Worm (Caenorhabditis elegans) whole organism, midembryonic: Measurements from ENCODE around the gene rpa-1.

Experiments used
- T22C8.4 ChIP-seq: fragments of 200-800 bp; sonication (Bioruptor generic); IDR thresholded peaks from 2 replicates; pipeline ENCODE4 v1.3.6; 2022; ENCODE audit warnings: missing genetic modification characterization, missing compliant biosample characterization
- flt-1 ChIP-seq: fragments of 200-800 bp; sonication (Bioruptor generic); IDR thresholded peaks from 2 replicates; pipeline ENCODE4 v1.3.6; 2022; ENCODE audit warnings: missing genetic modification characterization, missing compliant biosample characterization
- klf-2 ChIP-seq: fragments of 200-800 bp; sonication (Bioruptor generic); conservative IDR thresholded peaks from 2 replicates; pipeline ENCODE4 v1.3.6; 2022; ENCODE audit warnings: missing genetic modification reagents, missing genetic modification characterization, missing compliant biosample characterization
- ref-1 ChIP-seq: fragments of 200-800 bp; sonication (Bioruptor generic); conservative IDR thresholded peaks from 2 replicates; pipeline ENCODE4 v1.3.6; 2022; ENCODE audit warnings: missing genetic modification reagents, missing genetic modification characterization, missing compliant biosample characterization
- tab-1 ChIP-seq: fragments of 200-800 bp; sonication (Bioruptor generic); IDR thresholded peaks from 2 replicates; pipeline ENCODE4 v1.3.6; 2022; ENCODE audit warnings: missing genetic modification characterization, missing compliant biosample characterization
- ztf-23 ChIP-seq: fragments of 200-800 bp; sonication (Bioruptor generic); IDR thresholded peaks from 2 replicates; pipeline ENCODE4 v1.3.6; 2022; ENCODE audit warnings: missing genetic modification reagents, missing genetic modification characterization, missing compliant biosample characterization

- TF ChIP-seq ztf-23 (GFP tag; lab: Robert Waterston, UW): no peak
- no peak for TF ChIP-seq tab-1 (GFP tag; lab: Robert Waterston, UW)
- TF ChIP-seq klf-2 (GFP tag; lab: Robert Waterston, UW): no peak
- TF ChIP-seq flt-1 (GFP tag; lab: Robert Waterston, UW): no peak
- no peak for TF ChIP-seq T22C8.4 (GFP tag; lab: Robert Waterston, UW)
- TF ChIP-seq ref-1 (GFP tag; lab: Robert Waterston, UW): no peak
These were observed 33.2 kb upstream of the rpa-1 start for ce11 chrII:7631171-7631570.
